Fruit fly (Drosophila melanogaster) whole organism, embryonic: ENCODE data around the gene Ror.

ENCODE experiments used
- ATbp ChIP-seq: fragments of 200-800 bp; sonication (Bioruptor generic); optimal IDR thresholded peaks from 2 replicates; lab custom pipeline; 2017; ENCODE audit warnings: missing biosample characterization, mild to moderate bottlenecking, missing genetic modification characterization, missing genetic modification reagents
- Antp ChIP-seq: fragments of 200-800 bp; sonication (Bioruptor generic); optimal IDR thresholded peaks from 3 replicates; lab custom pipeline; 2016; ENCODE audit warnings: missing biosample characterization, missing genetic modification characterization
- Asciz ChIP-seq: fragments of 200-800 bp; sonication (Bioruptor generic); optimal IDR thresholded peaks from 2 replicates; lab custom pipeline; 2017; ENCODE audit warnings: missing biosample characterization, mild to moderate bottlenecking, missing genetic modification characterization, missing genetic modification reagents
- Atf6 ChIP-seq: fragments of 200-800 bp; sonication (Bioruptor generic); IDR thresholded peaks from 2 replicates; pipeline ENCODE4 v1.3.6; 2022; ENCODE audit warnings: missing biosample characterization, missing genetic modification characterization
- C15 ChIP-seq: fragments of 200-800 bp; sonication (Bioruptor generic); IDR thresholded peaks from 3 replicates; pipeline ENCODE4 v1.3.6; 2022; ENCODE audit warnings: missing biosample characterization, missing genetic modification characterization
- CG12391 ChIP-seq: fragments of 200-800 bp; sonication (Bioruptor generic); optimal IDR thresholded peaks from 3 replicates; lab custom pipeline; 2018; ENCODE audit warnings: missing biosample characterization, mild to moderate bottlenecking, missing genetic modification characterization, moderate library complexity
- CG14050 ChIP-seq: fragments of 200-800 bp; sonication (Bioruptor generic); IDR thresholded peaks from 3 replicates; pipeline ENCODE4 v1.3.6; 2022; ENCODE audit warnings: missing biosample characterization, missing genetic modification characterization
- CG14965 ChIP-seq: fragments of 200-800 bp; sonication (Bioruptor generic); optimal IDR thresholded peaks from 2 replicates; lab custom pipeline; 2016; ENCODE audit warnings: missing biosample characterization, missing genetic modification characterization, borderline replicate concordance
- CG16815 ChIP-seq: fragments of 200-800 bp; sonication (Bioruptor generic); optimal IDR thresholded peaks from 3 replicates; lab custom pipeline; 2017; ENCODE audit warnings: missing biosample characterization, mild to moderate bottlenecking, missing genetic modification characterization
- CG17361 ChIP-seq: fragments of 200-800 bp; sonication (Bioruptor generic); IDR thresholded peaks from 3 replicates; pipeline ENCODE4 v1.3.6; 2022; ENCODE audit warnings: missing biosample characterization, missing genetic modification characterization
- CG33213 ChIP-seq: fragments of 200-800 bp; sonication (Bioruptor generic); optimal IDR thresholded peaks from 3 replicates; lab custom pipeline; 2016; ENCODE audit warnings: missing biosample characterization, missing genetic modification characterization
- CG34224 ChIP-seq: fragments of 200-800 bp; sonication (Bioruptor generic); IDR thresholded peaks from 3 replicates; pipeline ENCODE4 v1.3.6; 2022; ENCODE audit warnings: missing biosample characterization, missing genetic modification characterization; ENCODE audit not compliant: partially characterized antibody
- CG3995 ChIP-seq: fragments of 200-800 bp; sonication (Bioruptor generic); optimal IDR thresholded peaks from 3 replicates; lab custom pipeline; 2016; ENCODE audit warnings: missing biosample characterization, missing genetic modification characterization
- CG4328 ChIP-seq: fragments of 200-800 bp; sonication (Bioruptor generic); optimal IDR thresholded peaks from 3 replicates; lab custom pipeline; 2017; ENCODE audit warnings: missing biosample characterization, missing genetic modification reagents, missing genetic modification characterization
- CG4617 ChIP-seq: fragments of 200-800 bp; sonication (Bioruptor generic); optimal IDR thresholded peaks from 3 replicates; lab custom pipeline; 2016; ENCODE audit warnings: missing biosample characterization, missing genetic modification characterization, borderline replicate concordance
- CG4730 ChIP-seq: fragments of 200-800 bp; sonication (Bioruptor generic); IDR thresholded peaks from 2 replicates; pipeline ENCODE4 v1.3.6; 2022; ENCODE audit warnings: missing biosample characterization, missing genetic modification characterization
- CG6654 ChIP-seq: fragments of 200-800 bp; sonication (Bioruptor generic); optimal IDR thresholded peaks from 2 replicates; lab custom pipeline; 2017; ENCODE audit warnings: missing biosample characterization, mild to moderate bottlenecking, missing genetic modification characterization
- CG6683 ChIP-seq: fragments of 200-800 bp; sonication (Bioruptor generic); optimal IDR thresholded peaks from 2 replicates; lab custom pipeline; 2017; ENCODE audit warnings: missing biosample characterization, mild to moderate bottlenecking, missing genetic modification characterization, missing genetic modification reagents
- CG7357 ChIP-seq: fragments of 200-800 bp; sonication (Bioruptor generic); IDR thresholded peaks from 3 replicates; pipeline ENCODE4 v1.3.6; 2022; ENCODE audit warnings: missing biosample characterization, missing genetic modification characterization
- CG7745 ChIP-seq: fragments of 200-800 bp; sonication (Bioruptor generic); optimal IDR thresholded peaks from 2 replicates; lab custom pipeline; 2018; ENCODE audit warnings: missing biosample characterization, mild to moderate bottlenecking, missing genetic modification characterization, moderate library complexity
- CG8089 ChIP-seq: fragments of 200-800 bp; sonication (Bioruptor generic); optimal IDR thresholded peaks from 3 replicates; lab custom pipeline; 2016; ENCODE audit warnings: missing biosample characterization, missing genetic modification characterization
- CG9609 ChIP-seq: fragments of 200-800 bp; sonication (Bioruptor generic); optimal IDR thresholded peaks from 3 replicates; lab custom pipeline; 2016; ENCODE audit warnings: missing biosample characterization, missing genetic modification characterization
- CHES-1-like ChIP-seq: fragments of 200-800 bp; sonication (Bioruptor generic); optimal IDR thresholded peaks from 2 replicates; lab custom pipeline; 2016; ENCODE audit warnings: missing biosample characterization, missing genetic modification characterization
- D19A ChIP-seq: fragments of 200-800 bp; optimal IDR thresholded peaks from 3 replicates; lab custom pipeline; 2019; ENCODE audit warnings: missing biosample characterization, mild to moderate bottlenecking, missing genetic modification characterization, moderate library complexity
- Dad ChIP-seq: fragments of 200-800 bp; sonication (Bioruptor generic); optimal IDR thresholded peaks from 3 replicates; lab custom pipeline; 2016; ENCODE audit warnings: missing biosample characterization, missing genetic modification characterization
- Dll ChIP-seq: fragments of 200-800 bp; sonication (Bioruptor generic); IDR thresholded peaks from 4 replicates; pipeline ENCODE4 v1.3.6; 2022; ENCODE audit warnings: missing biosample characterization, missing genetic modification characterization; ENCODE audit not compliant: partially characterized antibody
- Gug ChIP-seq: fragments of 200-800 bp; sonication (Bioruptor generic); IDR thresholded peaks from 4 replicates; pipeline ENCODE4 v1.3.6; 2022; ENCODE audit warnings: missing biosample characterization, missing genetic modification characterization
- MBD-R2 ChIP-seq: fragments of 200-800 bp; sonication (Bioruptor generic); IDR thresholded peaks from 2 replicates; pipeline ENCODE4 v1.3.6; 2022; ENCODE audit warnings: missing biosample characterization, missing genetic modification characterization
- NC2β ChIP-seq: fragments of 200-800 bp; sonication (Bioruptor generic); optimal IDR thresholded peaks from 2 replicates; lab custom pipeline; 2016; ENCODE audit warnings: missing biosample characterization, missing genetic modification characterization
- NK7.1 ChIP-seq: fragments of 200-800 bp; sonication (Bioruptor generic); optimal IDR thresholded peaks from 3 replicates; lab custom pipeline; 2016; ENCODE audit warnings: missing biosample characterization, missing genetic modification characterization
- Oli ChIP-seq: fragments of 200-800 bp; sonication (Bioruptor generic); optimal IDR thresholded peaks from 2 replicates; lab custom pipeline; 2018; ENCODE audit warnings: missing biosample characterization, mild to moderate bottlenecking, missing genetic modification characterization, moderate library complexity
- Optix ChIP-seq: fragments of 200-800 bp; sonication (Bioruptor generic); IDR thresholded peaks from 3 replicates; pipeline ENCODE4 v1.3.6; 2022; ENCODE audit warnings: missing biosample characterization, missing genetic modification characterization
- Rx ChIP-seq: fragments of 200-800 bp; sonication (Bioruptor generic); IDR thresholded peaks from 2 replicates; pipeline ENCODE4 v1.3.6; 2022; ENCODE audit warnings: missing biosample characterization, missing genetic modification characterization
- Xrp1 ChIP-seq: fragments of 200-800 bp; sonication (Bioruptor generic); IDR thresholded peaks from 2 replicates; pipeline ENCODE4 v1.3.6; 2022; ENCODE audit warnings: missing biosample characterization, missing genetic modification characterization
- YL-1 ChIP-seq: fragments of 200-800 bp; sonication (Bioruptor generic); optimal IDR thresholded peaks from 3 replicates; lab custom pipeline; 2017; ENCODE audit warnings: missing biosample characterization, mild to moderate bottlenecking, missing genetic modification characterization
- bsh ChIP-seq, 2 experiments: fragments of 200-800 bp; sonication (Bioruptor generic); optimal IDR thresholded peaks; 2 replicates each; lab custom pipeline; 2017 to 2018; ENCODE audit warnings: mild to moderate bottlenecking in 2 of 2, missing biosample characterization in 2 of 2, missing genetic modification characterization in 2 of 2, moderate library complexity in 1 of 2
- dmrt99B ChIP-seq: fragments of 200-800 bp; sonication (Bioruptor generic); optimal IDR thresholded peaks from 2 replicates; lab custom pipeline; 2018; ENCODE audit warnings: missing biosample characterization, mild to moderate bottlenecking, missing genetic modification characterization, moderate library complexity
- fd96Cb ChIP-seq: fragments of 200-800 bp; sonication (Bioruptor generic); optimal IDR thresholded peaks from 2 replicates; lab custom pipeline; 2018; ENCODE audit warnings: missing biosample characterization, mild to moderate bottlenecking, missing genetic modification characterization, moderate library complexity
- fru ChIP-seq: fragments of >200 bp; optimal IDR thresholded peaks from 2 replicates; lab custom pipeline; 2017
- h ChIP-seq: fragments of >200 bp; optimal IDR thresholded peaks from 2 replicates; lab custom pipeline; 2017
- nerfin-1 ChIP-seq: fragments of 200-800 bp; sonication (Bioruptor generic); optimal IDR thresholded peaks from 3 replicates; lab custom pipeline; 2019; ENCODE audit warnings: missing biosample characterization, mild to moderate bottlenecking, missing genetic modification characterization, moderate library complexity
- twi ChIP-seq: fragments of 200-800 bp; optimal IDR thresholded peaks from 2 replicates; lab custom pipeline; 2019; ENCODE audit warnings: missing biosample characterization, mild to moderate bottlenecking, missing genetic modification characterization, moderate library complexity
- vnd ChIP-seq: fragments of 200-800 bp; sonication (Bioruptor generic); IDR thresholded peaks from 3 replicates; pipeline ENCODE4 v1.3.6; 2022; ENCODE audit warnings: missing biosample characterization, missing genetic modification characterization; ENCODE audit not compliant: partially characterized antibody
- vvl ChIP-seq: fragments of 200-800 bp; sonication (Bioruptor generic); IDR thresholded peaks from 2 replicates; pipeline ENCODE4 v1.3.6; 2022; ENCODE audit warnings: missing biosample characterization, missing genetic modification characterization
- wor ChIP-seq: fragments of 200-800 bp; sonication (Bioruptor generic); IDR thresholded peaks from 2 replicates; pipeline ENCODE4 v1.3.6; 2022; ENCODE audit warnings: missing biosample characterization, missing genetic modification characterization

Gene Ror

dm6 chr2L:10303786-10304185, 52.1 kb downstream of the Ror start, which contains the start of gene nmd (continued):
- TF ChIP-seq Dll (GFP tag; lab: Robert Waterston, UW) (no peak), fru (lab: Kevin White, UChicago) (no peak), CG7745 (no peak), CG34224 (GFP tag; lab: Robert Waterston, UW) (no peak), h (lab: Kevin White, UChicago) (no peak), D19A (tag; lab: Kevin White, UChicago) (no peak), Atf6 (GFP tag; lab: Robert Waterston, UW) (no peak), CG17361 (GFP tag; lab: Robert Waterston, UW) (0 out of 3 replicates have a peak, but pooled peaks have one; percentile 24), wor (GFP tag; lab: Robert Waterston, UW) (no peak), vnd (no peak), Xrp1 (GFP tag; lab: Robert Waterston, UW) (no peak), CG12391 (peak; percentile 46), Antp (GFP tag; lab: Kevin White, UChicago) (no peak), MBD-R2 (GFP tag; lab: Robert Waterston, UW) (peak; percentile 89), CG7357 (GFP tag; lab: Robert Waterston, UW) (no peak), NK7.1 (no peak), Rx (no peak), CG33213 (peak; percentile 49), CG4328 (GFP tag; lab: Kevin White, UChicago) (no peak), CG3995 (no peak), CG14965 (GFP tag; lab: Kevin White, UChicago) (no peak), CG9609 (GFP tag; lab: Kevin White, UChicago) (no peak), CG4617 (GFP tag; lab: Kevin White, UChicago) (peak; percentile 70), dmrt99B (tag; lab: Kevin White, UChicago) (no peak), nerfin-1 (tag; lab: Kevin White, UChicago) (no peak), CG4730 (GFP tag; lab: Robert Waterston, UW) (no peak), vvl (no peak), NC2β (GFP tag; lab: Kevin White, UChicago) (peak; percentile 16), CG14050 (GFP tag; lab: Robert Waterston, UW) (no peak), Dad (no peak), C15 (GFP tag; lab: Robert Waterston, UW) (no peak), Oli (no peak), bsh (GFP tag; optimal IDR thresholded peaks at IDR 0.05; lab: Kevin White, UChicago) (no peak), CG6683 (GFP tag; lab: Kevin White, UChicago) (no peak), fd96Cb (no peak), twi (tag; lab: Kevin White, UChicago) (no peak), CHES-1-like (no peak), CG16815 (GFP tag; lab: Kevin White, UChicago) (no peak), Gug (GFP tag; lab: Robert Waterston, UW) (no peak), Optix (GFP tag; lab: Robert Waterston, UW) (no peak), CG8089 (GFP tag; lab: Kevin White, UChicago) (no peak), ATbp (GFP tag; lab: Kevin White, UChicago) (no peak), YL-1 (GFP tag; lab: Kevin White, UChicago) (peak; percentile 64), CG6654 (GFP tag; lab: Kevin White, UChicago) (no peak), Asciz (no peak)
